Worm (Caenorhabditis elegans) whole organism, L4 larva: Measurements from ENCODE around the gene mlt-11.

Experiments
- lir-3 ChIP-seq: sonication (generic microtip); optimal IDR thresholded peaks from 2 replicates; lab custom pipeline; 2016; ENCODE audit warnings: mild to moderate bottlenecking, missing genetic modification characterization, missing compliant biosample characterization
- madf-9 ChIP-seq: fragments of 200-800 bp; sonication (Bioruptor generic); conservative IDR thresholded peaks from 2 replicates; pipeline ENCODE4 v1.3.6; 2022; ENCODE audit warnings: missing genetic modification reagents, missing genetic modification characterization, missing compliant biosample characterization
- pha-4 ChIP-seq, 2 experiments: fragments of 150-350 bp in 1 of 2; fragments of 200-800 bp in 1 of 2; sonication (Bioruptor generic) in 1 of 2; IDR thresholded peaks in 1 of 2; optimal IDR thresholded peaks in 1 of 2; 2 replicates each; pipeline versions ENCODE4 v1.3.6 to Lab custom; 2014 to 2022; ENCODE audit warnings: missing genetic modification characterization in 2 of 2, missing genetic modification reagents in 2 of 2, missing biosample characterization in 1 of 2, missing compliant biosample characterization in 1 of 2
- unc-39 ChIP-seq: sonication (generic microtip); optimal IDR thresholded peaks from 2 replicates; lab custom pipeline; 2017; ENCODE audit warnings: missing biosample characterization, missing genetic modification characterization

- no peak for TF ChIP-seq madf-9 (GFP tag; lab: Robert Waterston, UW)
- TF ChIP-seq pha-4 (GFP tag; IDR thresholded peaks at IDR 0.05; lab: Robert Waterston, UW): no peak
- no peak for TF ChIP-seq pha-4 (tag; optimal IDR thresholded peaks at IDR 0.05; lab: Kevin White, UChicago)
- TF ChIP-seq lir-3 (tag; lab: Kevin White, UChicago): no peak
- no peak for TF ChIP-seq unc-39 (tag; lab: Kevin White, UChicago)
Observed at ce11 chrV:20685383-20685782, 18.4 kb downstream of the mlt-11 start, which contains the start of gene klf-2.
